Fruit fly (Drosophila melanogaster): Measurements from ENCODE around the gene RhoGAP92B.
A peak's percentile ranks its signal among the peaks of the same experiment; 100 is the strongest.

RhoGAP92B gene

dm6 chr3R:19930913-19931706 lies 26.1 kb downstream of the RhoGAP92B start (continued):
- no peak for TF ChIP-seq CrebB (tag; optimal IDR thresholded peaks at IDR 0.05)
- TF ChIP-seq pros (GFP tag; optimal IDR thresholded peaks at IDR 0.05), result peak; percentile 98
- TF ChIP-seq inv (GFP tag; IDR thresholded peaks at IDR 0.05; ENCODE audit: partially characterized antibody), result no peak
- TF ChIP-seq bcd (GFP tag; optimal IDR thresholded peaks at IDR 0.05), result no peak
- peak; percentile 35 for TF ChIP-seq ewg (GFP tag; optimal IDR thresholded peaks at IDR 0.05)
- TF ChIP-seq dmrt11E (tag; optimal IDR thresholded peaks at IDR 0.05), result no peak

- TF ChIP-seq Hr39 (optimal IDR thresholded peaks at IDR 0.05) (peak; percentile 39), ken (GFP tag; IDR thresholded peaks at IDR 0.05) (no peak), E2f1 (GFP tag; IDR thresholded peaks at IDR 0.05) (no peak), CG11085 (GFP tag; IDR thresholded peaks at IDR 0.05) (no peak), ci (GFP tag; IDR thresholded peaks at IDR 0.05) (no peak), ATbp (GFP tag; optimal IDR thresholded peaks at IDR 0.05) (no peak), row (GFP tag; IDR thresholded peaks at IDR 0.05) (no peak), lbe (GFP tag; optimal IDR thresholded peaks at IDR 0.05) (no peak), az2 (GFP tag; optimal IDR thresholded peaks at IDR 0.05) (no peak), Mad (GFP tag; optimal IDR thresholded peaks at IDR 0.05) (no peak), crol (GFP tag; IDR thresholded peaks at IDR 0.05) (peak; percentile 23; the same call in 1 of the 2 replicates), CG1792 (GFP tag; optimal IDR thresholded peaks at IDR 0.05) (no peak), Jarid2 (GFP tag; optimal IDR thresholded peaks at IDR 0.05) (no peak), HLH4C (GFP tag; IDR thresholded peaks at IDR 0.05; ENCODE audit: partially characterized antibody) (0 out of 3 replicates have a peak, but pooled peaks have one; percentile 27), CG17912 (GFP tag; optimal IDR thresholded peaks at IDR 0.05) (no peak), Ada2b (GFP tag; IDR thresholded peaks at IDR 0.05) (no peak), CG13424 (tag; optimal IDR thresholded peaks at IDR 0.05) (no peak), Hey (tag; optimal IDR thresholded peaks at IDR 0.05) (no peak), nerfin-2 (GFP tag; IDR thresholded peaks at IDR 0.05; ENCODE audit: partially characterized antibody) (no peak), CG7963 (GFP tag; IDR thresholded peaks at IDR 0.05; ENCODE audit: partially characterized antibody) (no peak), Spps (tag; optimal IDR thresholded peaks at IDR 0.05) (no peak), Hr3 (GFP tag; optimal IDR thresholded peaks at IDR 0.05) (no peak)
These were observed 27.2 kb downstream of the RhoGAP92B start for dm6 chr3R:19932169-19932568.

- TF ChIP-seq croc (GFP tag; conservative IDR thresholded peaks at IDR 0.05) (no peak), Nf-YC (tag; optimal IDR thresholded peaks at IDR 0.05) (no peak), sob (GFP tag; IDR thresholded peaks at IDR 0.05) (no peak), CG7556 (GFP tag; optimal IDR thresholded peaks at IDR 0.05) (peak; percentile 34), Doc2 (GFP tag; IDR thresholded peaks at IDR 0.05) (no peak), CG33557 (GFP tag; optimal IDR thresholded peaks at IDR 0.05) (peak; percentile 41), CG34376 (GFP tag; optimal IDR thresholded peaks at IDR 0.05) (no peak), gcm (GFP tag; optimal IDR thresholded peaks at IDR 0.05) (no peak), CG15479 (GFP tag; optimal IDR thresholded peaks at IDR 0.05) (peak; percentile 31), run (tag; optimal IDR thresholded peaks at IDR 0.05) (no peak), trh (GFP tag; optimal IDR thresholded peaks at IDR 0.05) (no peak), CG15269 (tag; optimal IDR thresholded peaks at IDR 0.05) (no peak), CG11398 (GFP tag; optimal IDR thresholded peaks at IDR 0.05) (no peak), insv (GFP tag; optimal IDR thresholded peaks at IDR 0.05) (no peak), ac (GFP tag; optimal IDR thresholded peaks at IDR 0.05) (peak; percentile 45), Eip74EF (GFP tag; optimal IDR thresholded peaks at IDR 0.05) (no peak), CG31224 (GFP tag; IDR thresholded peaks at IDR 0.05) (no peak), gce (GFP tag; IDR thresholded peaks at IDR 0.05) (no peak)
These were observed 30.1 kb downstream of the RhoGAP92B start, which contains the start of gene mira for dm6 chr3R:19934840-19935776. mira (minus strand) TSS chr3R:19935120.

All from whole organism, embryonic.